Fruit fly (Drosophila melanogaster): ENCODE data around the gene CG13032.

The CG13032 gene

dm6 chr3L:16638639-16639388, 35.0 kb upstream of the CG13032 start:
- TF ChIP-seq CG5204 (GFP tag; optimal IDR thresholded peaks at IDR 0.05), result no peak
- no peak for TF ChIP-seq toe (GFP tag; optimal IDR thresholded peaks at IDR 0.05)
- TF ChIP-seq ovo (GFP tag; optimal IDR thresholded peaks at IDR 0.05), result no peak
- no peak for TF ChIP-seq tj (GFP tag; optimal IDR thresholded peaks at IDR 0.05)
- no peak for TF ChIP-seq CG7101 (tag; optimal IDR thresholded peaks at IDR 0.05)
- no peak for TF ChIP-seq cic (GFP tag; optimal IDR thresholded peaks at IDR 0.05)
- no peak for TF ChIP-seq bab1 (GFP tag; optimal IDR thresholded peaks at IDR 0.05)
- no peak for TF ChIP-seq CG33017 (tag; optimal IDR thresholded peaks at IDR 0.05)
- no peak for TF ChIP-seq pad (GFP tag; optimal IDR thresholded peaks at IDR 0.05)
- TF ChIP-seq Clk (GFP tag; optimal IDR thresholded peaks at IDR 0.05), result no peak
- TF ChIP-seq CG1620 (GFP tag; optimal IDR thresholded peaks at IDR 0.05), result no peak
- TF ChIP-seq CG12768 (GFP tag; optimal IDR thresholded peaks at IDR 0.05), result no peak
- no peak for TF ChIP-seq kay (GFP tag; ENCODE audit: borderline replicate concordance)
- TF ChIP-seq Hr96 (GFP tag; optimal IDR thresholded peaks at IDR 0.05), result no peak
- no peak for TF ChIP-seq Crg-1 (GFP tag; optimal IDR thresholded peaks at IDR 0.05)
- TF ChIP-seq cnc (optimal IDR thresholded peaks at IDR 0.05), result no peak
- TF ChIP-seq CG11617 (GFP tag; optimal IDR thresholded peaks at IDR 0.05), result no peak
- no peak for TF ChIP-seq CG14711 (tag; optimal IDR thresholded peaks at IDR 0.05)

dm6 chr3L:16640509-16641068, 33.2 kb upstream of the CG13032 start:
- no peak for TF ChIP-seq Clk (GFP tag; optimal IDR thresholded peaks at IDR 0.05)
- TF ChIP-seq cic (GFP tag; optimal IDR thresholded peaks at IDR 0.05), result no peak
- no peak for TF ChIP-seq CG12768 (GFP tag; optimal IDR thresholded peaks at IDR 0.05)
- TF ChIP-seq bab1 (GFP tag; optimal IDR thresholded peaks at IDR 0.05), result no peak
- no peak for TF ChIP-seq CG33017 (tag; optimal IDR thresholded peaks at IDR 0.05)
- TF ChIP-seq CG7101 (tag; optimal IDR thresholded peaks at IDR 0.05), result no peak
- no peak for TF ChIP-seq tj (GFP tag; optimal IDR thresholded peaks at IDR 0.05)
- no peak for TF ChIP-seq Crg-1 (GFP tag; optimal IDR thresholded peaks at IDR 0.05)
- TF ChIP-seq ovo (GFP tag; optimal IDR thresholded peaks at IDR 0.05), result no peak
- no peak for TF ChIP-seq CG7045 (GFP tag; optimal IDR thresholded peaks at IDR 0.05)
- TF ChIP-seq CG14711 (tag; optimal IDR thresholded peaks at IDR 0.05), result no peak
- no peak for TF ChIP-seq CG1620 (GFP tag; optimal IDR thresholded peaks at IDR 0.05)
- no peak for TF ChIP-seq toe (GFP tag; optimal IDR thresholded peaks at IDR 0.05)
- no peak for TF ChIP-seq cnc (optimal IDR thresholded peaks at IDR 0.05)
- no peak for TF ChIP-seq Mnt (GFP tag; optimal IDR thresholded peaks at IDR 0.05)

dm6 chr3L:16641094-16641493, 32.7 kb upstream of the CG13032 start:
- TF ChIP-seq pad (GFP tag; optimal IDR thresholded peaks at IDR 0.05) (no peak), ovo (GFP tag; optimal IDR thresholded peaks at IDR 0.05) (no peak), CG7101 (tag; optimal IDR thresholded peaks at IDR 0.05) (no peak), Clk (GFP tag; optimal IDR thresholded peaks at IDR 0.05) (no peak)

dm6 chr3L:16642088-16642507, 31.7 kb upstream of the CG13032 start:
- no peak for TF ChIP-seq bab1 (GFP tag; optimal IDR thresholded peaks at IDR 0.05)
- no peak for TF ChIP-seq ovo (GFP tag; optimal IDR thresholded peaks at IDR 0.05)
- TF ChIP-seq CG1620 (GFP tag; optimal IDR thresholded peaks at IDR 0.05), result no peak
- TF ChIP-seq toe (GFP tag; optimal IDR thresholded peaks at IDR 0.05), result no peak

- TF ChIP-seq tj (GFP tag; optimal IDR thresholded peaks at IDR 0.05) (peak; percentile 82), Mnt (GFP tag; optimal IDR thresholded peaks at IDR 0.05) (no peak), bab1 (GFP tag; optimal IDR thresholded peaks at IDR 0.05) (peak; percentile 70), CG11617 (GFP tag; optimal IDR thresholded peaks at IDR 0.05) (no peak), Hr96 (GFP tag; optimal IDR thresholded peaks at IDR 0.05) (no peak), Crg-1 (GFP tag; optimal IDR thresholded peaks at IDR 0.05) (no peak), Clk (GFP tag; optimal IDR thresholded peaks at IDR 0.05) (no peak)
Measured at dm6 chr3L:16642954-16643353, 30.8 kb upstream of the CG13032 start.

dm6 chr3L:16644505-16644904, 29.3 kb upstream of the CG13032 start:
- TF ChIP-seq CG1620 (GFP tag; optimal IDR thresholded peaks at IDR 0.05) (no peak), kay (GFP tag; ENCODE audit: borderline replicate concordance) (peak; percentile 81)

- no peak for TF ChIP-seq Hr96 (GFP tag; optimal IDR thresholded peaks at IDR 0.05)
- no peak for TF ChIP-seq pad (GFP tag; optimal IDR thresholded peaks at IDR 0.05)
- no peak for TF ChIP-seq CG1620 (GFP tag; optimal IDR thresholded peaks at IDR 0.05)
- no peak for TF ChIP-seq tj (GFP tag; optimal IDR thresholded peaks at IDR 0.05)
- no peak for TF ChIP-seq CG11617 (GFP tag; optimal IDR thresholded peaks at IDR 0.05)
- TF ChIP-seq CG33017 (tag; optimal IDR thresholded peaks at IDR 0.05), result no peak
- TF ChIP-seq CG14711 (tag; optimal IDR thresholded peaks at IDR 0.05), result no peak
- TF ChIP-seq Clk (GFP tag; optimal IDR thresholded peaks at IDR 0.05), result no peak
- TF ChIP-seq ovo (GFP tag; optimal IDR thresholded peaks at IDR 0.05), result no peak
- no peak for TF ChIP-seq toe (GFP tag; optimal IDR thresholded peaks at IDR 0.05)
- TF ChIP-seq cic (GFP tag; optimal IDR thresholded peaks at IDR 0.05), result no peak
- no peak for TF ChIP-seq bab1 (GFP tag; optimal IDR thresholded peaks at IDR 0.05)
- no peak for TF ChIP-seq CG5204 (GFP tag; optimal IDR thresholded peaks at IDR 0.05)
- TF ChIP-seq CG7045 (GFP tag; optimal IDR thresholded peaks at IDR 0.05), result no peak
- no peak for TF ChIP-seq kay (GFP tag; ENCODE audit: borderline replicate concordance)
- TF ChIP-seq CG7101 (tag; optimal IDR thresholded peaks at IDR 0.05), result no peak
- no peak for TF ChIP-seq Mnt (GFP tag; optimal IDR thresholded peaks at IDR 0.05)
- no peak for TF ChIP-seq cnc (optimal IDR thresholded peaks at IDR 0.05)
Measured at dm6 chr3L:16645323-16645982, 28.3 kb upstream of the CG13032 start.
